Fruit fly (Drosophila melanogaster): ENCODE results near the gene CG33647.

DNA sequence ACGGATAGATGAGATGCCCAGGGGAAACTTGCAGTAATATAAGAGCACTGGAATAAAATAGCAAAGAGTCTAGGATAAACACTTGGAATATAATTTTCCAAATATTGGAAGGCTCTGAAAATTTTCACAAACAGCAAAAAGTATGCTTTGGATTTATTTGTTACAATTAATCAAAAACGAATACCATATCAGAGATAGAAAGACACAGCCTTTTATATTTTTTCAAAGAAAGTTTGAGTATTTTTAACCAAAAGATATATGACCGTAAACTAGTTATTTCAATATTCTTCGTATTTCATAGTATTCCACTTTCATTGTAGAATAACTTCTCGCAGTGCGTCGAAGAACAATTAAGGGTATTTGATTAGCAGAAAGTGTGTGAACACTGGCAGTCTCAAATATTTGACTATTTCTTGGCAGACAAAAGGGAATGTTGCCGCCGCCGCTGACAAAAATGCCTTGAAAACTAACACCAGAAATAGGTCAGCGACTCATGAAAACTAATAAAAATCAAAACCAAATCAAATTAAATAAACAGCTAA, 7.2 kb upstream of the CG33647 start:
- TF ChIP-seq kay (GFP tag; ENCODE audit: borderline replicate concordance), result peak; percentile 12
- no peak for TF ChIP-seq bab1 (GFP tag; optimal IDR thresholded peaks at IDR 0.05)
- TF ChIP-seq ovo (GFP tag; optimal IDR thresholded peaks at IDR 0.05), result no peak
- no peak for TF ChIP-seq CG1620 (GFP tag; optimal IDR thresholded peaks at IDR 0.05)
- no peak for TF ChIP-seq CG12768 (GFP tag; optimal IDR thresholded peaks at IDR 0.05)
- no peak for TF ChIP-seq Mnt (GFP tag; optimal IDR thresholded peaks at IDR 0.05)
- TF ChIP-seq CG11617 (GFP tag; optimal IDR thresholded peaks at IDR 0.05), result no peak
- TF ChIP-seq tj (GFP tag; optimal IDR thresholded peaks at IDR 0.05), result no peak
- TF ChIP-seq Clk (GFP tag; optimal IDR thresholded peaks at IDR 0.05), result no peak
- TF ChIP-seq Hr96 (GFP tag; optimal IDR thresholded peaks at IDR 0.05), result no peak

All from whole organism, adult.